Fruit fly (Drosophila melanogaster) whole organism, embryonic: Measurements from ENCODE around the gene dbf.

Source experiments
- CG10979 ChIP-seq: fragments of 200-800 bp; sonication (Bioruptor generic); optimal IDR thresholded peaks from 2 replicates; lab custom pipeline; 2018; ENCODE audit warnings: missing biosample characterization, mild to moderate bottlenecking, missing genetic modification characterization, moderate library complexity
- CG11504 ChIP-seq: fragments of 200-800 bp; sonication (Bioruptor generic); optimal IDR thresholded peaks from 3 replicates; lab custom pipeline; 2019; ENCODE audit warnings: missing biosample characterization, mild to moderate bottlenecking, missing genetic modification characterization, moderate library complexity
- CG11560 ChIP-seq: fragments of 200-800 bp; sonication (Bioruptor generic); IDR thresholded peaks from 3 replicates; pipeline ENCODE4 v1.3.6; 2022; ENCODE audit warnings: missing biosample characterization, missing genetic modification characterization
- CG14050 ChIP-seq: fragments of 200-800 bp; sonication (Bioruptor generic); IDR thresholded peaks from 3 replicates; pipeline ENCODE4 v1.3.6; 2022; ENCODE audit warnings: missing biosample characterization, missing genetic modification characterization
- CG14965 ChIP-seq: fragments of 200-800 bp; sonication (Bioruptor generic); optimal IDR thresholded peaks from 2 replicates; lab custom pipeline; 2016; ENCODE audit warnings: missing biosample characterization, missing genetic modification characterization, borderline replicate concordance
- CG15269 ChIP-seq: fragments of 200-800 bp; sonication (Bioruptor generic); optimal IDR thresholded peaks from 2 replicates; lab custom pipeline; 2018; ENCODE audit warnings: missing biosample characterization, mild to moderate bottlenecking, missing genetic modification characterization, moderate library complexity
- CG2199 ChIP-seq: fragments of 200-800 bp; sonication (Bioruptor generic); IDR thresholded peaks from 3 replicates; pipeline ENCODE4 v1.3.6; 2022; ENCODE audit warnings: missing biosample characterization, missing genetic modification characterization
- CG2678 ChIP-seq: fragments of 200-800 bp; sonication (Bioruptor generic); optimal IDR thresholded peaks from 3 replicates; lab custom pipeline; 2019; ENCODE audit warnings: missing biosample characterization, mild to moderate bottlenecking, missing genetic modification characterization, moderate library complexity
- CG31441 ChIP-seq: fragments of 200-800 bp; sonication (Bioruptor generic); IDR thresholded peaks from 2 replicates; pipeline ENCODE4 v1.3.6; 2022; ENCODE audit warnings: missing biosample characterization, missing genetic modification characterization
- CG7357 ChIP-seq: fragments of 200-800 bp; sonication (Bioruptor generic); IDR thresholded peaks from 3 replicates; pipeline ENCODE4 v1.3.6; 2022; ENCODE audit warnings: missing biosample characterization, missing genetic modification characterization
- CG7786 ChIP-seq: fragments of 200-800 bp; sonication (Bioruptor generic); optimal IDR thresholded peaks from 2 replicates; lab custom pipeline; 2016; ENCODE audit warnings: missing biosample characterization, missing genetic modification characterization
- CG7928 ChIP-seq: fragments of 200-800 bp; sonication (Bioruptor generic); optimal IDR thresholded peaks from 2 replicates; lab custom pipeline; 2017; ENCODE audit warnings: missing biosample characterization, mild to moderate bottlenecking, missing genetic modification characterization
- CoRest ChIP-seq: fragments of 200-800 bp; sonication (Bioruptor generic); optimal IDR thresholded peaks from 3 replicates; lab custom pipeline; 2018; ENCODE audit warnings: missing biosample characterization, mild to moderate bottlenecking, missing genetic modification characterization, moderate library complexity
- D19A ChIP-seq: fragments of 200-800 bp; optimal IDR thresholded peaks from 3 replicates; lab custom pipeline; 2019; ENCODE audit warnings: missing biosample characterization, mild to moderate bottlenecking, missing genetic modification characterization, moderate library complexity
- D19B ChIP-seq: fragments of 200-800 bp; sonication (Bioruptor generic); optimal IDR thresholded peaks from 2 replicates; lab custom pipeline; 2017; ENCODE audit warnings: missing biosample characterization, mild to moderate bottlenecking, missing genetic modification characterization
- Drgx ChIP-seq: fragments of 200-800 bp; sonication (Bioruptor generic); IDR thresholded peaks from 2 replicates; pipeline ENCODE4 v1.3.6; 2022; ENCODE audit warnings: missing biosample characterization, missing genetic modification characterization
- E2f2 ChIP-seq: fragments of 200-800 bp; sonication (Bioruptor generic); IDR thresholded peaks from 2 replicates; pipeline ENCODE4 v1.3.6; 2022; ENCODE audit warnings: missing biosample characterization, missing genetic modification characterization
- H15 ChIP-seq: fragments of 200-800 bp; sonication (Bioruptor generic); IDR thresholded peaks from 3 replicates; pipeline ENCODE4 v1.3.6; 2022; ENCODE audit warnings: missing biosample characterization, missing genetic modification characterization
- Hmr ChIP-seq: fragments of 200-800 bp; sonication (Bioruptor generic); optimal IDR thresholded peaks from 3 replicates; lab custom pipeline; 2017; ENCODE audit warnings: mild to moderate bottlenecking, missing biosample characterization, missing genetic modification reagents, missing genetic modification characterization
- Hr39 ChIP-seq: fragments of >200 bp; optimal IDR thresholded peaks from 2 replicates; lab custom pipeline; 2017
- Lim3 ChIP-seq: fragments of 200-800 bp; sonication (Bioruptor generic); IDR thresholded peaks from 2 replicates; pipeline ENCODE4 v1.3.6; 2022; ENCODE audit warnings: missing biosample characterization, missing genetic modification characterization
- Oli ChIP-seq: fragments of 200-800 bp; sonication (Bioruptor generic); optimal IDR thresholded peaks from 2 replicates; lab custom pipeline; 2018; ENCODE audit warnings: missing biosample characterization, mild to moderate bottlenecking, missing genetic modification characterization, moderate library complexity
- Opbp ChIP-seq: fragments of 200-800 bp; sonication (Bioruptor generic); IDR thresholded peaks from 3 replicates; pipeline ENCODE4 v1.3.6; 2022; ENCODE audit warnings: missing biosample characterization, missing genetic modification characterization; ENCODE audit not compliant: partially characterized antibody
- Optix ChIP-seq: fragments of 200-800 bp; sonication (Bioruptor generic); IDR thresholded peaks from 3 replicates; pipeline ENCODE4 v1.3.6; 2022; ENCODE audit warnings: missing biosample characterization, missing genetic modification characterization
- Pdp1 ChIP-seq, 2 experiments: fragments of 200-800 bp; sonication (Bioruptor generic); optimal IDR thresholded peaks; 3 replicates each; lab custom pipeline; 2016; ENCODE audit warnings: missing biosample characterization in 2 of 2, missing genetic modification characterization in 2 of 2, mild to moderate bottlenecking in 1 of 2, moderate library complexity in 1 of 2
- Ptx1 ChIP-seq: fragments of 200-800 bp; sonication (Bioruptor generic); IDR thresholded peaks from 2 replicates; pipeline ENCODE4 v1.3.6; 2022; ENCODE audit warnings: missing biosample characterization, missing genetic modification characterization
- Sox102F ChIP-seq: fragments of 200-800 bp; sonication (Bioruptor generic); optimal IDR thresholded peaks from 2 replicates; lab custom pipeline; 2018; ENCODE audit warnings: missing biosample characterization, mild to moderate bottlenecking, missing genetic modification characterization, moderate library complexity
- Spps ChIP-seq: fragments of 200-800 bp; sonication (Bioruptor generic); optimal IDR thresholded peaks from 2 replicates; lab custom pipeline; 2018; ENCODE audit warnings: missing biosample characterization, mild to moderate bottlenecking, missing genetic modification characterization
- Trl ChIP-seq, 3 experiments: fragments of >200 bp in 2 of 3; fragments of 200-800 bp in 1 of 3; sonication (Bioruptor generic) in 1 of 3; optimal IDR thresholded peaks; 2 replicates in 1 of 3; 3 replicates in 2 of 3; lab custom pipeline; 2016 to 2017; ENCODE audit warnings: missing biosample characterization in 1 of 3, missing genetic modification characterization in 1 of 3
- Xrp1 ChIP-seq: fragments of 200-800 bp; sonication (Bioruptor generic); IDR thresholded peaks from 2 replicates; pipeline ENCODE4 v1.3.6; 2022; ENCODE audit warnings: missing biosample characterization, missing genetic modification characterization
- ci ChIP-seq: fragments of 200-800 bp; sonication (Bioruptor generic); IDR thresholded peaks from 3 replicates; pipeline ENCODE4 v1.3.6; 2022; ENCODE audit warnings: missing biosample characterization, missing genetic modification characterization
- croc ChIP-seq: fragments of 200-800 bp; sonication (Bioruptor generic); conservative IDR thresholded peaks from 3 replicates; pipeline ENCODE4 v1.3.6; 2022; ENCODE audit warnings: missing biosample characterization, missing genetic modification characterization
- dpn ChIP-seq, 2 experiments: fragments of 200-800 bp; sonication (Bioruptor generic); optimal IDR thresholded peaks; 3 replicates each; lab custom pipeline; 2016; ENCODE audit warnings: missing biosample characterization in 2 of 2, missing genetic modification characterization in 2 of 2
- ems ChIP-seq: fragments of 200-800 bp; sonication (Bioruptor generic); optimal IDR thresholded peaks from 3 replicates; lab custom pipeline; 2016; ENCODE audit warnings: missing biosample characterization, missing genetic modification characterization
- gcm2 ChIP-seq: fragments of 200-800 bp; sonication (Bioruptor generic); optimal IDR thresholded peaks from 2 replicates; lab custom pipeline; 2016; ENCODE audit warnings: missing biosample characterization, missing genetic modification characterization
- h ChIP-seq: fragments of >200 bp; optimal IDR thresholded peaks from 2 replicates; lab custom pipeline; 2017
- hb ChIP-seq: fragments of 200-800 bp; sonication (Bioruptor generic); IDR thresholded peaks from 3 replicates; pipeline ENCODE4 v1.3.6; 2022; ENCODE audit warnings: missing biosample characterization, missing genetic modification characterization; ENCODE audit not compliant: partially characterized antibody
- phol ChIP-seq: fragments of 200-800 bp; sonication (Bioruptor generic); optimal IDR thresholded peaks from 3 replicates; lab custom pipeline; 2018; ENCODE audit warnings: missing biosample characterization, mild to moderate bottlenecking, missing genetic modification characterization, moderate library complexity
- pita ChIP-seq: fragments of 200-800 bp; sonication (Bioruptor generic); optimal IDR thresholded peaks from 2 replicates; lab custom pipeline; 2017; ENCODE audit warnings: missing biosample characterization, mild to moderate bottlenecking, missing genetic modification characterization
- prd ChIP-seq, 3 experiments: fragments of >200 bp in 2 of 3; fragments of 200-800 bp in 1 of 3; sonication (Bioruptor generic) in 1 of 3; optimal IDR thresholded peaks in 2 of 3; IDR thresholded peaks in 1 of 3; 2 replicates in 2 of 3; 3 replicates in 1 of 3; pipeline versions ENCODE4 v1.3.6 to Lab custom; 2017 to 2022; ENCODE audit warnings: missing biosample characterization in 1 of 3, missing genetic modification characterization in 1 of 3
- repo ChIP-seq: fragments of 200-800 bp; sonication (Bioruptor generic); optimal IDR thresholded peaks from 2 replicates; lab custom pipeline; 2016; ENCODE audit warnings: missing biosample characterization, missing genetic modification characterization
- sens ChIP-seq: fragments of 200-800 bp; sonication (Bioruptor generic); peaks from one replicate; lab custom pipeline; 2016; ENCODE audit warnings: missing biosample characterization, missing genetic modification characterization
- sim ChIP-seq: fragments of 200-800 bp; sonication (Bioruptor generic); IDR thresholded peaks from 2 replicates; pipeline ENCODE4 v1.3.6; 2022; ENCODE audit warnings: missing biosample characterization, missing genetic modification characterization
- slbo ChIP-seq: fragments of 200-800 bp; sonication (Bioruptor generic); IDR thresholded peaks from 2 replicates; pipeline ENCODE4 v1.3.6; 2022; ENCODE audit warnings: missing biosample characterization, missing genetic modification characterization
- sob ChIP-seq: fragments of 200-800 bp; sonication (Bioruptor generic); IDR thresholded peaks from 2 replicates; pipeline ENCODE4 v1.3.6; 2022; ENCODE audit warnings: missing biosample characterization, missing genetic modification characterization
- tgo ChIP-seq: fragments of 200-800 bp; sonication (Bioruptor generic); IDR thresholded peaks from 3 replicates; pipeline ENCODE4 v1.3.6; 2022; ENCODE audit warnings: missing biosample characterization, missing genetic modification characterization
- wek ChIP-seq: fragments of 200-800 bp; sonication (Bioruptor generic); optimal IDR thresholded peaks from 3 replicates; lab custom pipeline; 2018; ENCODE audit warnings: missing biosample characterization, mild to moderate bottlenecking, missing genetic modification characterization, moderate library complexity
- zfh1 ChIP-seq: fragments of 200-800 bp; sonication (Bioruptor generic); IDR thresholded peaks from 3 replicates; pipeline ENCODE4 v1.3.6; 2022; ENCODE audit warnings: missing biosample characterization, missing genetic modification characterization

dbf gene

DNA sequence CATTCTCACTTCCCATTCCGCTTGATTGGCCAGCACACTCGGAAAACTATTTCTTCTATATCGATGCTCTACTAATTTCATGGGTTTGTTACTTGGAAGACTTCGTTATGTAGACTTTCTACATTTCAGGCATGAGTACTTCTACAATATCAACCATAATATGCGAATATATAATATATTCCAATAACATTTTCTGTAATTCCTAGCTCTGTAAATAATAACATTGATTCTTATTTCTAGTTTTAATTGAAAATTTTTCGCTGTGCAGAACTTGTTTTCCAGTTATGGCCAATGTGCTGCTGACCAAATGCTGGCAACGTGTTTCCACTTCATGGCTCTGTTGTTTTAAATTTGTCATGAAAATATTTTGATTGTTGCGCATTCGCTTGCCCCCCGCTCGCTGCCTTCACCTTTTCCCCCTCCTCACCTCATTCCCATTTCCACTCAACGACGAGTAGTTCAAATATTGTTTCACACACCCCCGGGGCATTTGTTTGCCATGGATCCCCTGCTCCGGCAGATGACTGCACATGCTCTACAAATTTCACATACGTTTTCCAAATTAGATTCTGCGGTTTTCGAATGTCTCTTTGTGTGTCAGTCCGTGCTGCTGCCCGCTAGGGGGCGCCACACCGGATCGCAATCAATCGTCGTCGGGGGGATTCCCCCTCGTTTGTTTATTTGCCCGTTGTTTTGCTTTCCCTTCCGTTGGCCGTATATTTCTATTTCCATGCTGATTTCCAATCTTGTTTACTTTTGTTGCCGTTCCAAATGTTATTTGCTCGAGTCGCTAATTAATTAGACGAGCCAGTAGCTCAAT, 36.5 kb upstream of the dbf start (continued):
- TF ChIP-seq prd (optimal IDR thresholded peaks at IDR 0.05; lab: Kevin White, UChicago) (no peak), prd (GFP tag; IDR thresholded peaks at IDR 0.05; lab: Robert Waterston, UW) (0 out of 3 replicates have a peak, but pooled peaks have one; percentile 10), Sox102F (GFP tag; lab: Kevin White, UChicago) (peak; percentile 25), hb (0 out of 3 replicates have a peak, but pooled peaks have one; percentile 11), CG2199 (GFP tag; lab: Robert Waterston, UW) (peak; percentile 52; the same call in 1 of the 3 replicates), pita (GFP tag; lab: Kevin White, UChicago) (no peak), Lim3 (GFP tag; lab: Robert Waterston, UW) (no peak), repo (GFP tag; lab: Kevin White, UChicago) (no peak), CG11560 (tag; lab: Robert Waterston, UW) (no peak), D19B (no peak), h (lab: Kevin White, UChicago) (peak; percentile 46), dpn (GFP tag; optimal IDR thresholded peaks at IDR 0.05; lab: Kevin White, UChicago) (no peak), tgo (GFP tag; lab: Robert Waterston, UW) (0 out of 3 replicates have a peak, but pooled peaks have one; percentile 23), croc (peak; percentile 14; the same call in 1 of the 3 replicates), Opbp (GFP tag; lab: Robert Waterston, UW) (0 out of 3 replicates have a peak, but pooled peaks have one; percentile 26), D19A (tag; lab: Kevin White, UChicago) (peak; percentile 16), Xrp1 (GFP tag; lab: Robert Waterston, UW) (peak; percentile 20; the same call in 1 of the 2 replicates), sim (GFP tag; lab: Robert Waterston, UW) (peak; percentile 38; the same call in 1 of the 2 replicates), CG14965 (peak; percentile 96), sob (GFP tag; lab: Robert Waterston, UW) (0 out of 2 replicates have a peak, but pooled peaks have one; percentile 21), ci (GFP tag; lab: Robert Waterston, UW) (0 out of 3 replicates have a peak, but pooled peaks have one; percentile 50), Optix (GFP tag; lab: Robert Waterston, UW) (no peak), H15 (GFP tag; lab: Robert Waterston, UW) (peak; percentile 54; the same call in 1 of the 3 replicates), Trl (optimal IDR thresholded peaks at IDR 0.05; lab: Kevin White, UChicago) (no peak), Trl (GFP tag; optimal IDR thresholded peaks at IDR 0.05; lab: Kevin White, UChicago) (no peak), Hr39 (lab: Kevin White, UChicago) (no peak), zfh1 (GFP tag; lab: Robert Waterston, UW) (peak; percentile 18; the same call in 1 of the 3 replicates), CG7928 (GFP tag; lab: Kevin White, UChicago) (no peak), CG7357 (no peak), Pdp1 (GFP tag; optimal IDR thresholded peaks at IDR 0.05; lab: Kevin White, UChicago) (peak in 1 of 2 experiments; percentile 42), wek (GFP tag; lab: Kevin White, UChicago) (peak; percentile 26), ems (GFP tag; lab: Kevin White, UChicago) (no peak), Spps (tag; lab: Kevin White, UChicago) (peak; percentile 1)

DNA sequence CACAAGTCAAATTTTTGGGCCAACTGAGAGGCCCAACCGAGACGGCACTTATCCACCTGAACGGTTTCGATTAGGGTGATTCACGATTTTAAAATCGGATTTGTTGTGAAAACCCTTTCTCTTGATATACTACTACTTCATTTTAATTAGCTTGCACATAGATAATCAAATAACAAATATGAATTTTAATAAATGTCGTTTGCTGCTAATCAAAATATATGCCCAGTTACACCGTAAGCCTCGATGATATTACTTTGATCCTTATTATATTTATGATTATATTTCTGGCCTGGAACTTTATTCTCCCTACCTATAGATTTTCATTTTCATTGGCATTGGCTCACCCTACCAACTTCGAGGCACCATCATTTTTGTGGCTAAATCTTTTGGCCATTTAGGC, 35.5 kb upstream of the dbf start:
- TF ChIP-seq phol = peak; percentile 16
- TF ChIP-seq CG31441 (GFP tag; lab: Robert Waterston, UW) = no peak
- TF ChIP-seq CG7786 = no peak
- peak; percentile 51 for TF ChIP-seq Drgx (GFP tag; lab: Robert Waterston, UW)
- peak; percentile 35 for TF ChIP-seq Oli (tag; lab: Kevin White, UChicago)
- no peak for TF ChIP-seq CG14050 (GFP tag; lab: Robert Waterston, UW)
- TF ChIP-seq Ptx1 (GFP tag; lab: Robert Waterston, UW) = 0 out of 2 replicates have a peak, but pooled peaks have one; percentile 6
- TF ChIP-seq CoRest (tag; lab: Kevin White, UChicago) = peak; percentile 1
- no peak for TF ChIP-seq gcm2 (GFP tag; lab: Kevin White, UChicago)
- TF ChIP-seq Hmr (GFP tag; lab: Kevin White, UChicago) = peak; percentile 8
- no peak for TF ChIP-seq slbo (GFP tag; lab: Robert Waterston, UW)
- peak; percentile 38 for TF ChIP-seq sens (GFP tag; lab: Kevin White, UChicago)
- TF ChIP-seq CG15269 (tag; lab: Kevin White, UChicago) = no peak
- TF ChIP-seq CG10979 (tag; lab: Kevin White, UChicago) = peak; percentile 3
- peak; percentile 5 for TF ChIP-seq CG11504 (tag; lab: Kevin White, UChicago)
- TF ChIP-seq repo (GFP tag; lab: Kevin White, UChicago) = no peak
- TF ChIP-seq E2f2 = peak; percentile 8; the same call in 1 of the 2 replicates
- TF ChIP-seq Sox102F (GFP tag; lab: Kevin White, UChicago) = peak; percentile 9
- TF ChIP-seq CG2678 (tag; lab: Kevin White, UChicago) = peak; percentile 35
